Fruit fly (Drosophila melanogaster): ENCODE results near the gene CG31697.

Gene CG31697

dm6 chr2L:19582185-19582584 is 46.9 kb downstream of the CG31697 start, which contains the start of gene Hakai (continued):
- no peak for TF ChIP-seq Gsc (GFP tag; IDR thresholded peaks at IDR 0.05)
- TF ChIP-seq tll (GFP tag; optimal IDR thresholded peaks at IDR 0.05), result no peak
- peak; percentile 71 for TF ChIP-seq CG12659 (GFP tag; optimal IDR thresholded peaks at IDR 0.05)
- peak in 1 of 2 experiments; percentile 72 for TF ChIP-seq crp (GFP tag; optimal IDR thresholded peaks at IDR 0.05)
- peak; percentile 72 for TF ChIP-seq CG1647 (GFP tag; optimal IDR thresholded peaks at IDR 0.05)

- peak; percentile 81 for TF ChIP-seq CG30403 (GFP tag; optimal IDR thresholded peaks at IDR 0.05)
- TF ChIP-seq onecut (GFP tag; IDR thresholded peaks at IDR 0.05), result no peak
- TF ChIP-seq CG18764 (GFP tag; optimal IDR thresholded peaks at IDR 0.05), result peak; percentile 58
- TF ChIP-seq Vsx1 (GFP tag; optimal IDR thresholded peaks at IDR 0.05), result no peak
- TF ChIP-seq dimm (GFP tag; IDR thresholded peaks at IDR 0.05), result no peak
- peak; percentile 37 for TF ChIP-seq cato (GFP tag; optimal IDR thresholded peaks at IDR 0.05; ENCODE audit: borderline replicate concordance)
- no peak for TF ChIP-seq dan (GFP tag; IDR thresholded peaks at IDR 0.05)
- TF ChIP-seq Taf1 (GFP tag; IDR thresholded peaks at IDR 0.05), result no peak; the same call in 1 of the 2 replicates
- no peak for TF ChIP-seq pros (GFP tag; optimal IDR thresholded peaks at IDR 0.05)
- no peak for TF ChIP-seq CG2875 (GFP tag; optimal IDR thresholded peaks at IDR 0.05)
- 0 out of 2 replicates have a peak, but pooled peaks have one; percentile 7 for TF ChIP-seq CG42726 (GFP tag; IDR thresholded peaks at IDR 0.05; ENCODE audit: partially characterized antibody)
- no peak for TF ChIP-seq CG10565 (GFP tag; optimal IDR thresholded peaks at IDR 0.05)
- TF ChIP-seq CG7271 (tag; optimal IDR thresholded peaks at IDR 0.05), result peak; percentile 50
- TF ChIP-seq dmrt11E (tag; optimal IDR thresholded peaks at IDR 0.05), result peak; percentile 62
- peak; percentile 52; the same call in 1 of the 2 replicates for TF ChIP-seq NFAT (GFP tag; IDR thresholded peaks at IDR 0.05)
- TF ChIP-seq CG12104 (GFP tag; optimal IDR thresholded peaks at IDR 0.05), result peak; percentile 39
- TF ChIP-seq danr (GFP tag; IDR thresholded peaks at IDR 0.05), result no peak
- TF ChIP-seq ken (GFP tag; IDR thresholded peaks at IDR 0.05), result peak; percentile 63; the same call in 1 of the 3 replicates
- TF ChIP-seq corto (GFP tag; optimal IDR thresholded peaks at IDR 0.05), result no peak
- peak; percentile 52 for TF ChIP-seq CG10543 (GFP tag; optimal IDR thresholded peaks at IDR 0.05)
- TF ChIP-seq Doc3 (GFP tag; IDR thresholded peaks at IDR 0.05; ENCODE audit: partially characterized antibody), result no peak
- TF ChIP-seq CG30020 (tag; optimal IDR thresholded peaks at IDR 0.05), result peak; percentile 52
- no peak for TF ChIP-seq pan (optimal IDR thresholded peaks at IDR 0.05)
- TF ChIP-seq pan (GFP tag; optimal IDR thresholded peaks at IDR 0.05 in 1 of 2, IDR thresholded peaks at IDR 0.05 in 1 of 2), result peak in 1 of 2 experiments; percentile 48
- no peak for TF ChIP-seq otp (GFP tag; IDR thresholded peaks at IDR 0.05)
- no peak for TF ChIP-seq cas (GFP tag; IDR thresholded peaks at IDR 0.05)
- TF ChIP-seq CG3407 (GFP tag; optimal IDR thresholded peaks at IDR 0.05), result peak; percentile 24
- no peak; the same call in 1 of the 2 replicates for TF ChIP-seq hbn (GFP tag; IDR thresholded peaks at IDR 0.05; ENCODE audit: partially characterized antibody)
- peak; percentile 80 for TF ChIP-seq CG7786 (GFP tag; optimal IDR thresholded peaks at IDR 0.05)
- no peak for TF ChIP-seq bowl (GFP tag; IDR thresholded peaks at IDR 0.05)
- TF ChIP-seq CG1647 (GFP tag; optimal IDR thresholded peaks at IDR 0.05), result peak; percentile 59
- peak; percentile 13 for TF ChIP-seq CG17802 (tag; optimal IDR thresholded peaks at IDR 0.05)
- peak; percentile 59 for TF ChIP-seq maf-S (GFP tag; optimal IDR thresholded peaks at IDR 0.05)
- TF ChIP-seq CG4730 (GFP tag; IDR thresholded peaks at IDR 0.05), result no peak
- peak; percentile 72 for TF ChIP-seq CG10366 (GFP tag; IDR thresholded peaks at IDR 0.05)
- no peak for TF ChIP-seq Doc2 (GFP tag; IDR thresholded peaks at IDR 0.05)
- TF ChIP-seq zen (tag; optimal IDR thresholded peaks at IDR 0.05), result peak; percentile 54
- TF ChIP-seq hth (optimal IDR thresholded peaks at IDR 0.05), result no peak
- peak; percentile 52 for TF ChIP-seq CG7839 (tag; optimal IDR thresholded peaks at IDR 0.05)
- no peak for TF ChIP-seq CG10321 (GFP tag; IDR thresholded peaks at IDR 0.05)
- TF ChIP-seq Oaz (GFP tag; IDR thresholded peaks at IDR 0.05), result no peak
- peak; percentile 95 for TF ChIP-seq Med (GFP tag)
- TF ChIP-seq wdn (GFP tag; IDR thresholded peaks at IDR 0.05), result peak; percentile 66
- peak; percentile 59 for TF ChIP-seq Hr3 (GFP tag; optimal IDR thresholded peaks at IDR 0.05)
- TF ChIP-seq dysf (GFP tag; IDR thresholded peaks at IDR 0.05), result peak; percentile 44; the same call in 2 of the 3 replicates
Measured at dm6 chr2L:19583926-19584392, 48.7 kb downstream of the CG31697 start, which contains the start of the genes PCNA2 and CG10366. Gene PCNA2, minus strand, starts transcription at chr2L:19583990. Gene CG10366, plus strand, starts transcription at chr2L:19584235.

All from whole organism, embryonic.